Worm (Caenorhabditis elegans): ENCODE data around the gene ZK1248.15.
"Not testable (repeated sequence)": the region's sequence is repeated elsewhere in the genome, so short reads cannot be mapped to it uniquely, and the experiment has no call there.

The ZK1248.15 gene

DNA sequence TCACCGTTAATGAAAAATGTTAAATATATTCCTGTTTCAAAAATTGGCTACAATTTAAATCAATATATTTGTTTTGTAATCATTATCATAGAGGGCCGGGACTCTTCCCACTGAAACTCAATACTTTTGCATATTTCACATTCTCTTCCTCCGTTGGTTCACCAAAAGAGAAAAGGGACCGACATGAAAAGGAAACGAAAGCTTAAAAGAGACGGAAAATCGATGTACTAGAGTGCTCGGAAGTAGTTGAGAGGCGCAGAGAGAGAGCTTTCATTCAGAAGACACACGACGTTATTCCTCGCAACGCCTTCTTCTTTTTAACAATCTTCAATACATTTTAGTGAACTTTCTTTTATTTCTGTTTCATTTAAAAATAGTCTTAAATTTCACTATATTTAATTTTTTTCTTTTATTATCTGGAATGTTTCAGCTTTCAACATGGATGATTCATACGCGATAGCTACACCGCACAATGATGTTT, 18.0 kb downstream of the ZK1248.15 start, which contains the start of gene ehs-1:
TSS of gene ehs-1 (plus strand) at position 431 of the 481 bp plus-strand sequence.
- no peak for TF ChIP-seq sma-9 (GFP tag; optimal IDR thresholded peaks at IDR 0.05)
- no peak for TF ChIP-seq sma-9 (tag; optimal IDR thresholded peaks at IDR 0.05)
- peak in 1 of 2 experiments; percentile 31 for TF ChIP-seq lsy-2 (tag; optimal IDR thresholded peaks at IDR 0.05)
- TF ChIP-seq C34F6.9 (tag; optimal IDR thresholded peaks at IDR 0.05) = peak; percentile 24
- no peak for TF ChIP-seq nhr-237 (tag; optimal IDR thresholded peaks at IDR 0.05)
- TF ChIP-seq blmp-1 (tag; optimal IDR thresholded peaks at IDR 0.05; ENCODE audit: insufficient read depth) = no peak
- TF ChIP-seq nhr-129 (tag; optimal IDR thresholded peaks at IDR 0.05) = peak; percentile 5
- TF ChIP-seq crh-2 (tag; optimal IDR thresholded peaks at IDR 0.05) = peak; percentile 36
- no peak for TF ChIP-seq unc-62 (GFP tag; optimal IDR thresholded peaks at IDR 0.05)
- peak; percentile 40 for TF ChIP-seq unc-55 (GFP tag; optimal IDR thresholded peaks at IDR 0.05)

DNA sequence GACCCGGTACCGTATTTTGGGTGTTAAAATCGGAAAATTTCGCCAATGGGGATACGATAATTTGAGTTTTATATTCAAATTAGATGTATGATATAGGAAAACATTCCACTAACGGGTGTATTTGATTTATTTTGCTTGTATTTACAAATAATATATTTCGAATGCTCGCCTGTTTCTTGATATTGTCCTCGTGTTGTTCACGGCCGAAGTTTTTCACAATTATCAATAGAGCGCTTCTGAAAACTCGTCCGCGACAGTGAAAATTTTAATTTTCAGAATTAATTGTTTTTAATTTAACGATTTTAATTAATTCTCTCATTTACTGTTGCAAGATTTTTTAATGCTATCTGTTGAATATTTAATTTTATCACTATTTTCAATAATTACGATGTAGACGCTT, 18.7 kb downstream of the ZK1248.15 start:
- peak; percentile 16 for TF ChIP-seq sma-3 (GFP tag; optimal IDR thresholded peaks at IDR 0.05)
- peak; percentile 12 for TF ChIP-seq sma-9 (GFP tag; optimal IDR thresholded peaks at IDR 0.05)
- TF ChIP-seq sma-9 (tag; optimal IDR thresholded peaks at IDR 0.05) = no peak
- TF ChIP-seq gmeb-1 (tag; optimal IDR thresholded peaks at IDR 0.05) = no peak
- TF ChIP-seq unc-55 (GFP tag; optimal IDR thresholded peaks at IDR 0.05) = peak; percentile 71

DNA sequence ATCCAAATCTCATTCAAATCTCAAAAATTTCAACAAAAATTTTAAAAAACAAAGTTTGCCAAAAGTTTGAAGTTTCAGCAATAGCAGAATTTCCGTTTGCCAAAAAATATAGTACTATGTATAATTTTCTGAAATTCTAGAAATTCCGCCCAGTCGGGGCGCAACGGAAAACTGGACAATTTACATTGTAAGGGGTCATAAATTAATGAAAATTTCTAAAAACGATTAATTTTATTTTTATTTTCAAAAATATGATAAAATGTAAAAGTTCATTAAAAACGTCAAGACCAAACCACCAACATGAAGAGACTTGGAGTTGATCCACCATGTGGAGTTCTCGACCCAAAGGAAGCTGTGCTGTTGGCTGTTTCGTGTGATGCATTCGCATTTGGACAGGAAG, 20.1 kb downstream of the ZK1248.15 start, which contains the start of gene ZK1248.4:
TSS of gene ZK1248.4 (plus strand) at position 301 of the 400 bp plus-strand sequence.
- TF ChIP-seq nhr-23 (tag; optimal IDR thresholded peaks at IDR 0.05) = no peak
- TF ChIP-seq mbf-1 (tag; optimal IDR thresholded peaks at IDR 0.05) = no peak
- TF ChIP-seq nhr-12 (tag; optimal IDR thresholded peaks at IDR 0.05) = no peak
- TF ChIP-seq zag-1 (tag; optimal IDR thresholded peaks at IDR 0.05) = no peak
- TF ChIP-seq nhr-11 (tag; optimal IDR thresholded peaks at IDR 0.05) = no peak
- no peak for TF ChIP-seq R02D3.7 (tag; optimal IDR thresholded peaks at IDR 0.05)
- no peak for TF ChIP-seq ceh-82 (tag; optimal IDR thresholded peaks at IDR 0.05)
- TF ChIP-seq ZK546.5 (tag; optimal IDR thresholded peaks at IDR 0.05) = no peak
- TF ChIP-seq unc-62 (GFP tag; optimal IDR thresholded peaks at IDR 0.05) = no peak
- TF ChIP-seq nhr-237 (tag; optimal IDR thresholded peaks at IDR 0.05) = no peak

DNA sequence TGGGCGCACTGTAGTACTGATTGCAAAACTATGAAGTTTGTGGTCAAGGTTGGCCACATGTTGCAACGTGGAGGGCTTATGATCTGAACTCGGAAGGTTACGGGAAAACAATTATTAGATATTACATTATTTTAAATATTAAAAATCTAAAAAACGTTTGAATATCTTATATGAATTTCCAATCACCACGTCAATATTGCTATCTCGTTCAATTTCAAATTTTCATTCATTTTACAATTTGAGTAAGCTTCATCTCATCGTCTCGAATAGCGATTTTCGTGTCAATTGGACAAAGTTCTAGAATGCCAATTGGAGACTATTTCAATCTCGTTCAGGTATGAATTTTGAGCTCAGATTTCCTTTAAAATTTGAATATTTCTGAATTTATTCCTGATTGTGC, 22.0 kb downstream of the ZK1248.15 start, which contains the start of gene ZK1248.20:
TSS of gene ZK1248.20 (plus strand) at position 301 of the 400 bp plus-strand sequence.
- TF ChIP-seq R02D3.7 (tag; optimal IDR thresholded peaks at IDR 0.05) (no peak), nhr-11 (tag; optimal IDR thresholded peaks at IDR 0.05) (no peak), Y55F3AM.14 (GFP tag; optimal IDR thresholded peaks at IDR 0.05) (no peak), zag-1 (tag; optimal IDR thresholded peaks at IDR 0.05) (no peak), ZK546.5 (tag; optimal IDR thresholded peaks at IDR 0.05) (no peak)

DNA sequence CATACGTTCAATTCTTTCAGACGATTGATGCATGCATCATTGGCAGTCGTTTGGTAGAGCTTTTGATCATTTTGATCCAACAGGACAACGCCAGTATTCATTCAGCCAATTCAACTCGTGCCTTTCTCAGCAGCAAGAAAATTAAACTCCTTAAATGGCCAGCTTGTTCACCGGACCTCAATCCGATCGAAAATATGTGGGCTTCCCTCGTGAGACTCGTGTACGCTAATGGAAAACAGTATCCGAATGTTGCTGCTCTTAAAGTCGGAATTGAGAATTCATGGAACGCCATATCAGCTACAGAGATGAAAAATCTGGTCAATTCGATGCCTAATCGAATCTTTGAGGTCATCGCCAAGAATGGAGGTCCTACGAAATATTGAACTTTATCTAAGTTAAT, 23.0 kb downstream of the ZK1248.15 start, which contains the start of gene wago-5:
TSS of gene wago-5 (minus strand) at position 101 of the 400 bp plus-strand sequence.
- TF ChIP-seq ztf-11, aly-2, C34F6.9 (tag; optimal IDR thresholded peaks at IDR 0.05): not testable (repeated sequence)

DNA sequence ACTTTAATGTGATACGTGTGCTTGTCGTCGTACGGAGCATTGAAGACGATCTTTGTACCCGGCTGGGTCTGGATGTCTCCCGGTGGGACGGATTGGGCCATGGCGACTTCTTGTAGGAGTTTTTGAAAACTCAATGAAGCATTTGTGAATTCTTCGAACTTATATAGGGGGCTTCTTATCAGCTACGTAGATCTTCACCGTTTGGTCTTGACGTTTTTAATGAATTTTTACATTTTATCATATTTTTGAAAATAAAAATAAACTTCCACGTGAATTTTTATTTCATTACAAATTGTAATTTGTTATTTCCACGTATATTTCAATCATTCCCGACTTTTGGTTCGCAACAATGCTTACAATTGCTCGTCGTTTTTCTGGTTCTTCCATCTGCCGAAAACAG, 28.1 kb downstream of the ZK1248.15 start, which contains the start of the genes msp-64 and ZK1248.5:
TSS of gene msp-64 (minus strand) at position 101 of the 400 bp plus-strand sequence.
TSS of gene ZK1248.5 (plus strand) at position 285 of the 400 bp plus-strand sequence.
- TF ChIP-seq nhr-12 (tag; optimal IDR thresholded peaks at IDR 0.05) = no peak
- TF ChIP-seq ZK546.5 (tag; optimal IDR thresholded peaks at IDR 0.05) = no peak
- no peak for TF ChIP-seq fos-1 (tag; optimal IDR thresholded peaks at IDR 0.05)
- no peak for TF ChIP-seq nhr-11 (tag; optimal IDR thresholded peaks at IDR 0.05)
- TF ChIP-seq nhr-237 (tag; optimal IDR thresholded peaks at IDR 0.05) = no peak
- TF ChIP-seq blmp-1 (tag; optimal IDR thresholded peaks at IDR 0.05; ENCODE audit: insufficient read depth) = no peak
- TF ChIP-seq dmd-4 (tag; optimal IDR thresholded peaks at IDR 0.05) = no peak
- no peak for TF ChIP-seq nhr-23 (tag; optimal IDR thresholded peaks at IDR 0.05)
- no peak for TF ChIP-seq unc-39 (tag; optimal IDR thresholded peaks at IDR 0.05)
- no peak for TF ChIP-seq C34F6.9 (tag; optimal IDR thresholded peaks at IDR 0.05)
- TF ChIP-seq sem-4 (tag; optimal IDR thresholded peaks at IDR 0.05) = no peak

DNA sequence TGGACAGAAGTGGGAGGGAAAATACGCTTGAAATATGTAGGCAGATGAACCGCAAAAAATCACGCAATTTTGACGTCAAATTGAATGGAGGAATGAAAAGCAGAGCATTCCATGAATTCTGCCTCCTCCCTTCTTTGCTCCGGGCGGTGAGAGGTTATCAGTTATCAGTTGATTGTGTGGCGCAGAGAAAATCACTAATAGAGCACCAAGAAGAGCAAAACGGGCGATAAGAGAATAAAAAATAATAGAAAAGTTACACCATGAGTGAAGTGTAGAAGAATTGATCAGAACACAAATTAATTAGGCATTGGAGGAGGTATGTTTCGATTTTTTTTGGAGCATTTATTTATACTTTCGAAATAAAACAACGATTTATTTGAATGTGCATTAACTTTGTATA, 31.8 kb downstream of the ZK1248.15 start:
- TF ChIP-seq F13H6.1 (tag; optimal IDR thresholded peaks at IDR 0.05) (no peak), crh-2 (tag; optimal IDR thresholded peaks at IDR 0.05) (peak; percentile 17), gmeb-1 (tag; optimal IDR thresholded peaks at IDR 0.05) (peak; percentile 10), fos-1 (tag; optimal IDR thresholded peaks at IDR 0.05) (peak; percentile 80)
